Fruit fly (Drosophila melanogaster) whole organism: Measurements from ENCODE around the gene pigeon.

Experiments
- CG8478 ChIP-seq: fragments of >200 bp; optimal IDR thresholded peaks from 2 replicates; lab custom pipeline; 2018; ENCODE audit warnings: inconsistent platforms
- Dll ChIP-seq: fragments of >200 bp; optimal IDR thresholded peaks from 2 replicates; lab custom pipeline; 2017
- EcR ChIP-seq, 2 experiments: fragments of >200 bp; optimal IDR thresholded peaks; 2 replicates each; lab custom pipeline; 2017; ENCODE audit warnings: missing biosample characterization in 2 of 2, missing genetic modification characterization in 2 of 2, missing genetic modification reagents in 2 of 2
- psq ChIP-seq: fragments of >200 bp; optimal IDR thresholded peaks from 2 replicates; lab custom pipeline; 2017

DNA sequence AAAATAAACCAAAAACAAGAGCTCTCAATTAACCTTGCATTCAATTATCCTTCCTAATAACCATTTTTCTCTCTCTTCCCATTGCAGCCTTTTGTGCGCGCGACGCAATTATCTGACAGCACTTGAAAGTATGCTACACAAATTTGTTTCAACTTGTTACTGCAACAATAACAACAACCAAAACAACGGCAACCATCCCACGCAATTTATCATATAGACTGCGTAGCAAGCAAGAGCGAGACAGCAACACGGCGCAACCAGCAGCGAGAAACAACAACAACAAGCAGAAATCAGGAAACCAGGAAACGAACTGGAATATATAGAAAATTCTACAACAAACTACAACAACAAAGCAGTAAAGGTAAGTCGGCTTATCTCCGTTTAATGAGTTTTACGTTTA, 19.8 kb upstream of the pigeon start:
- TF ChIP-seq psq (lab: Kevin White, UChicago) (no peak), EcR (GFP tag; optimal IDR thresholded peaks at IDR 0.05; lab: Kevin White, UChicago) (no peak), CG8478 (lab: Kevin White, UChicago) (no peak), Dll (lab: Kevin White, UChicago) (no peak)
